Worm (Caenorhabditis elegans): ENCODE results near the gene T02H6.1.

- TF ChIP-seq flt-1 (GFP tag; IDR thresholded peaks at IDR 0.05) (no peak), cog-1 (tag; optimal IDR thresholded peaks at IDR 0.05) (no peak)
Observed at ce11 chrII:757224-757623, 48.0 kb downstream of the T02H6.1 start.
